Worm (Caenorhabditis elegans) whole organism, L2 larva: ENCODE results near the gene irld-19.

ENCODE experiments used
- egl-27 ChIP-seq: sonication (generic microtip); optimal IDR thresholded peaks from 3 replicates; lab custom pipeline; 2017; ENCODE audit warnings: missing biosample characterization, missing genetic modification reagents, missing genetic modification characterization
- nhr-11 ChIP-seq: fragments of 150-350 bp; optimal IDR thresholded peaks from 2 replicates; lab custom pipeline; 2014; ENCODE audit warnings: missing biosample characterization, missing genetic modification characterization
- sma-3 ChIP-seq: sonication (generic microtip); optimal IDR thresholded peaks from 2 replicates; lab custom pipeline; 2016; ENCODE audit warnings: missing genetic modification reagents, missing genetic modification characterization, missing compliant biosample characterization

DNA sequence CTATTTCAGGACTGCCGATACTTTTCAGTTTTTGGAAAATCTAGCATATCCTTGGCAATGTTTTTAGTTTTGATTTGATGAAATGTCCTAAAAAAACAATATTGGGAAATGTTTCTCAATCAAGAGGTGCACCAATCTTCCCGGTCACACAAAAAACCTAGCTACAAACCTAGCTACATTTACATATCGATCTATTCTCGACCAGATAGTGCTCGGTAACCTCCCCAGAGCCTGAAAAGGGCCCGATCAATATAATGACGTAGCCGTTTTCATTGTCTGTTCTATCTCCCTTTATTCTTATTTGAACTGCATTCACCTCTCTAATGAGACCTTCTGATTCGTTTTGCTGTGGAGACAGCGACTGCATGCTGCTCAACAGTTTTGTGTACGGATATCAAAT lies 43.6 kb upstream of the irld-19 start, which contains the start of gene BE10.3:
- TF ChIP-seq egl-27 (no peak), sma-3 (GFP tag; lab: Kevin White, UChicago) (no peak), nhr-11 (tag; lab: Kevin White, UChicago) (no peak)
